Fruit fly (Drosophila melanogaster): ENCODE measurements around the gene opm.

Gene opm

dm6 chrX:15022219-15022618 lies 44.0 kb downstream of the opm start (continued):
- peak; percentile 38; the same call in 1 of the 3 replicates for TF ChIP-seq C15 (GFP tag; IDR thresholded peaks at IDR 0.05)
- TF ChIP-seq CG14860 (GFP tag; IDR thresholded peaks at IDR 0.05; ENCODE audit: partially characterized antibody): no peak
- TF ChIP-seq D19A (tag; optimal IDR thresholded peaks at IDR 0.05): peak; percentile 83
- TF ChIP-seq Atf6 (GFP tag; IDR thresholded peaks at IDR 0.05): peak; percentile 90
- TF ChIP-seq Ssrp (tag; optimal IDR thresholded peaks at IDR 0.05): peak; percentile 85
- peak; percentile 81 for TF ChIP-seq Hr3 (GFP tag; optimal IDR thresholded peaks at IDR 0.05)
- TF ChIP-seq CG1832 (GFP tag; optimal IDR thresholded peaks at IDR 0.05): peak; percentile 46
- TF ChIP-seq tin (GFP tag; optimal IDR thresholded peaks at IDR 0.05): peak; percentile 79
- TF ChIP-seq CG8290 (GFP tag; optimal IDR thresholded peaks at IDR 0.05): peak; percentile 56
- peak in 1 of 2 experiments; percentile 80 for TF ChIP-seq CG8290 (tag; optimal IDR thresholded peaks at IDR 0.05)
- TF ChIP-seq CG13894 (tag; optimal IDR thresholded peaks at IDR 0.05): peak; percentile 74
- peak; percentile 65 for TF ChIP-seq sqz (GFP tag; optimal IDR thresholded peaks at IDR 0.05)
- peak; percentile 84 for TF ChIP-seq Fer1 (GFP tag; optimal IDR thresholded peaks at IDR 0.05)
- peak; percentile 85 for TF ChIP-seq CG13624 (GFP tag; optimal IDR thresholded peaks at IDR 0.05)
- TF ChIP-seq CG9609 (GFP tag; optimal IDR thresholded peaks at IDR 0.05): peak; percentile 82
- TF ChIP-seq gsb (GFP tag; IDR thresholded peaks at IDR 0.05): peak; percentile 67
- TF ChIP-seq Ets97D (GFP tag; optimal IDR thresholded peaks at IDR 0.05): peak; percentile 53
- peak; percentile 75 for TF ChIP-seq CG33557 (GFP tag; optimal IDR thresholded peaks at IDR 0.05)
- TF ChIP-seq Doc3 (GFP tag; IDR thresholded peaks at IDR 0.05; ENCODE audit: partially characterized antibody): no peak
- TF ChIP-seq sr (GFP tag; IDR thresholded peaks at IDR 0.05): no peak
- peak; percentile 48 for TF ChIP-seq Usf (GFP tag; optimal IDR thresholded peaks at IDR 0.05)
- peak; percentile 84 for TF ChIP-seq Blimp-1 (GFP tag; optimal IDR thresholded peaks at IDR 0.05)
- no peak for TF ChIP-seq BEAF-32 (GFP tag; optimal IDR thresholded peaks at IDR 0.05)
- peak; percentile 65 for TF ChIP-seq esg (GFP tag; conservative IDR thresholded peaks at IDR 0.05)
- TF ChIP-seq Trl (optimal IDR thresholded peaks at IDR 0.05): peak; percentile 18 to 42
- TF ChIP-seq Trl (GFP tag; optimal IDR thresholded peaks at IDR 0.05): peak; percentile 85
- TF ChIP-seq CG12769 (tag; optimal IDR thresholded peaks at IDR 0.05): peak; percentile 85
- TF ChIP-seq CG32772 (GFP tag; IDR thresholded peaks at IDR 0.05): peak; percentile 69
- TF ChIP-seq kay (GFP tag; optimal IDR thresholded peaks at IDR 0.05): peak; percentile 59
- TF ChIP-seq CG10209 (GFP tag; optimal IDR thresholded peaks at IDR 0.05): peak; percentile 85
- TF ChIP-seq CG13123 (GFP tag; optimal IDR thresholded peaks at IDR 0.05): peak; percentile 58
- peak; percentile 86 for TF ChIP-seq Asciz (GFP tag; optimal IDR thresholded peaks at IDR 0.05)
- peak; percentile 82 for TF ChIP-seq CG30431 (GFP tag; optimal IDR thresholded peaks at IDR 0.05)
- peak; percentile 85 for TF ChIP-seq CG16863 (GFP tag; optimal IDR thresholded peaks at IDR 0.05)
- TF ChIP-seq zfh1 (GFP tag; IDR thresholded peaks at IDR 0.05): peak; percentile 88
- peak; percentile 68 for TF ChIP-seq jing (GFP tag; optimal IDR thresholded peaks at IDR 0.05)
- TF ChIP-seq gcm (GFP tag; optimal IDR thresholded peaks at IDR 0.05): peak; percentile 89
- peak; percentile 76 for TF ChIP-seq CG14441 (GFP tag; IDR thresholded peaks at IDR 0.05)
- TF ChIP-seq CG7556 (GFP tag; optimal IDR thresholded peaks at IDR 0.05): peak; percentile 83
- TF ChIP-seq en (GFP tag; optimal IDR thresholded peaks at IDR 0.05): peak; percentile 77
- TF ChIP-seq bigmax (GFP tag; optimal IDR thresholded peaks at IDR 0.05): no peak
- TF ChIP-seq CG6175 (GFP tag; IDR thresholded peaks at IDR 0.05): peak; percentile 62; the same call in 2 of the 3 replicates
- TF ChIP-seq CG11398 (GFP tag; optimal IDR thresholded peaks at IDR 0.05): peak; percentile 83
- peak; percentile 69 for TF ChIP-seq wek (GFP tag; optimal IDR thresholded peaks at IDR 0.05)
- TF ChIP-seq gcm2 (GFP tag; optimal IDR thresholded peaks at IDR 0.05): peak; percentile 74
- TF ChIP-seq fd96Cb (tag; optimal IDR thresholded peaks at IDR 0.05): peak; percentile 90
- peak; percentile 84 for TF ChIP-seq CG9727 (GFP tag; optimal IDR thresholded peaks at IDR 0.05)
- peak; percentile 82 for TF ChIP-seq CG12104 (GFP tag; optimal IDR thresholded peaks at IDR 0.05)
- TF ChIP-seq NC2α (GFP tag; optimal IDR thresholded peaks at IDR 0.05): peak; percentile 79
- peak; percentile 82 for TF ChIP-seq vvl (GFP tag; IDR thresholded peaks at IDR 0.05)
- TF ChIP-seq twi (tag; optimal IDR thresholded peaks at IDR 0.05): peak; percentile 61
- TF ChIP-seq usp (GFP tag; optimal IDR thresholded peaks at IDR 0.05): no peak
